Fruit fly (Drosophila melanogaster) S2 (cell line): Measurements from ENCODE around the gene blp.

ENCODE experiments used
- CG8478 ChIP-seq: fragments of >200 bp; optimal IDR thresholded peaks from 2 replicates; lab custom pipeline; 2018
- CTCF ChIP-seq, 2 experiments: fragments of >200 bp; optimal IDR thresholded peaks; 2 replicates each; lab custom pipeline; 2018

DNA sequence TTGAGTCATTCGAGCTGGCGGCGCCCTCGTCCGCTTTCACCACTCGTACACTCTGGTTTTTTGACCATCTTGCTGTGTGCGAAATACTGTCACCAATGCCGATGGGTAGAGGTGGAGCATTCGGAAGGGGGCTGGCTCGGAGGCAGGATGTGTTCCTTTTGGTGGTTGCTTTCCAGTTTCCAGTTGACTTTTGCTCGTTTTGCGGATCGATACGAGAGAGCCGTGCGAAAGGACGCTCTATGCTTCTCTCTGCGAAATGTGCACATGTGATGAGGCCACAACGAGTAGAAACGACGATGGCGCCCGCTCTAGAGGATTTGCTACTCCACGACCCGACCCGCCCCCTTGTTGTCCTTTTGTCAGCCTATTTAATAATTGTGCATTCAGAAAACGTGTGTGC lies 4.1 kb downstream of the blp start:
- no peak for TF ChIP-seq CG8478
- TF ChIP-seq CTCF (optimal IDR thresholded peaks at IDR 0.05; lab: Kevin White, UChicago), result no peak
